Fruit fly (Drosophila melanogaster) S2 (cell line): ENCODE measurements around the gene CG34117.

Experiments
- CG8478 ChIP-seq: fragments of >200 bp; optimal IDR thresholded peaks from 2 replicates; lab custom pipeline; 2018
- CTCF ChIP-seq, 2 experiments: fragments of >200 bp; optimal IDR thresholded peaks; 2 replicates each; lab custom pipeline; 2018

DNA sequence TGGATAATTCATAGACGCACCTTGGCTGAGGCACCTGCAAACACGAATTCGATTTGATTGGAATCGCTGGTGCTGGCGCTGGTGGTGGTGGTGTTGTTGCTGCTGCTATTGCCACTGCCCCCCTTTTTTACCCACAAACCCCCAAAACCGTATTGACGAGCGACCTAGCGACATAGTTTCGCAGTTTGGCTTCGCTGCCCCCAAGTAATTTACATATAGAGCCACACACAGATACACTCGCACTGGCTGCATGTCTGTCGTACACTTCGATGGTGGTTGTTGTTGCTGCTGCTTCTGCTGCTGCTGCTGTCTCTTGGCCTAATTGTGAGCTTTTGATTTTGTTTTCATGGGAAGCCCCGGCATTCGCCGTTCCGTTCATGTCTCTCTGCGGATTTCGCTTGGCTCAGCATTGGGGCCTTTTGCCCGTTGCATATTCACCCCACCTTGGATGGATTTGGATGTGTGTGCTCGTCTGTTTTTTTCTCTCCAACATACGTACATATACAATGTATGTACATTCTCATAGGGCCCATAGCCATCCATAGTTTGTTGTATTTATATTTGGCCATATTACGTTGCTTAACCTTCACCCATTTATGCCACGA is 24.3 kb upstream of the CG34117 start:
- TF ChIP-seq CTCF (optimal IDR thresholded peaks at IDR 0.05; lab: Kevin White, UChicago) (no peak), CG8478 (lab: Kevin White, UChicago) (no peak)
